Fruit fly (Drosophila melanogaster) whole organism, embryonic: ENCODE results near the gene sosie.

Experiments used
- Aef1 ChIP-seq: fragments of 200-800 bp; sonication (Bioruptor generic); IDR thresholded peaks from 3 replicates; pipeline ENCODE4 v1.3.6; 2022; ENCODE audit warnings: missing biosample characterization, missing genetic modification characterization
- Bdp1 ChIP-seq: fragments of 200-800 bp; sonication (Bioruptor generic); optimal IDR thresholded peaks from 3 replicates; lab custom pipeline; 2016; ENCODE audit warnings: missing biosample characterization, missing genetic modification characterization
- CG10267 ChIP-seq: fragments of 200-800 bp; sonication (Bioruptor generic); optimal IDR thresholded peaks from 2 replicates; lab custom pipeline; 2018; ENCODE audit warnings: missing biosample characterization, mild to moderate bottlenecking, missing genetic modification characterization, moderate library complexity
- CG10274 ChIP-seq: fragments of 200-800 bp; sonication (Bioruptor generic); optimal IDR thresholded peaks from 3 replicates; lab custom pipeline; 2017; ENCODE audit warnings: missing biosample characterization, mild to moderate bottlenecking, missing genetic modification characterization
- CG11560 ChIP-seq: fragments of 200-800 bp; sonication (Bioruptor generic); IDR thresholded peaks from 3 replicates; pipeline ENCODE4 v1.3.6; 2022; ENCODE audit warnings: missing biosample characterization, missing genetic modification characterization
- CG13624 ChIP-seq: fragments of 200-800 bp; sonication (Bioruptor generic); optimal IDR thresholded peaks from 2 replicates; lab custom pipeline; 2016; ENCODE audit warnings: missing biosample characterization, missing genetic modification characterization
- CG15269 ChIP-seq: fragments of 200-800 bp; sonication (Bioruptor generic); optimal IDR thresholded peaks from 2 replicates; lab custom pipeline; 2018; ENCODE audit warnings: missing biosample characterization, mild to moderate bottlenecking, missing genetic modification characterization, moderate library complexity
- CG16813 ChIP-seq: fragments of 200-800 bp; sonication (Bioruptor generic); IDR thresholded peaks from 3 replicates; pipeline ENCODE4 v1.3.6; 2022; ENCODE audit warnings: missing biosample characterization, missing genetic modification characterization; ENCODE audit not compliant: partially characterized antibody
- CG17361 ChIP-seq: fragments of 200-800 bp; sonication (Bioruptor generic); IDR thresholded peaks from 3 replicates; pipeline ENCODE4 v1.3.6; 2022; ENCODE audit warnings: missing biosample characterization, missing genetic modification characterization
- CG17612 ChIP-seq: fragments of 200-800 bp; sonication (Bioruptor generic); IDR thresholded peaks from 2 replicates; pipeline ENCODE4 v1.3.6; 2022; ENCODE audit warnings: missing biosample characterization, missing genetic modification characterization
- CG3163 ChIP-seq: fragments of 200-800 bp; sonication (Bioruptor generic); optimal IDR thresholded peaks from 3 replicates; lab custom pipeline; 2016; ENCODE audit warnings: missing biosample characterization, missing genetic modification characterization
- CG43689 ChIP-seq: fragments of 200-800 bp; sonication (Bioruptor generic); IDR thresholded peaks from 2 replicates; pipeline ENCODE4 v1.3.6; 2022; ENCODE audit warnings: missing biosample characterization, missing genetic modification characterization
- CG5245 ChIP-seq: fragments of 200-800 bp; sonication (Bioruptor generic); optimal IDR thresholded peaks from 3 replicates; lab custom pipeline; 2016; ENCODE audit warnings: missing biosample characterization, missing genetic modification characterization
- CG7928 ChIP-seq: fragments of 200-800 bp; sonication (Bioruptor generic); optimal IDR thresholded peaks from 2 replicates; lab custom pipeline; 2017; ENCODE audit warnings: missing biosample characterization, mild to moderate bottlenecking, missing genetic modification characterization
- CG8388 ChIP-seq: fragments of 200-800 bp; sonication (Bioruptor generic); optimal IDR thresholded peaks from 2 replicates; lab custom pipeline; 2019; ENCODE audit warnings: missing biosample characterization, mild to moderate bottlenecking, missing genetic modification characterization, moderate library complexity
- CG8478 ChIP-seq: fragments of >200 bp; optimal IDR thresholded peaks from 2 replicates; lab custom pipeline; 2018
- CG8765 ChIP-seq: fragments of 200-800 bp; sonication (Bioruptor generic); IDR thresholded peaks from 2 replicates; pipeline ENCODE4 v1.3.6; 2022; ENCODE audit warnings: missing biosample characterization, missing genetic modification characterization
- Deaf1 ChIP-seq: fragments of 200-800 bp; optimal IDR thresholded peaks from 3 replicates; lab custom pipeline; 2019; ENCODE audit warnings: missing biosample characterization, mild to moderate bottlenecking, missing genetic modification characterization, moderate library complexity
- Elba2 ChIP-seq: fragments of 200-800 bp; sonication (Bioruptor generic); optimal IDR thresholded peaks from 3 replicates; lab custom pipeline; 2016; ENCODE audit warnings: missing biosample characterization, missing genetic modification characterization
- Hr51 ChIP-seq, 2 experiments: fragments of 200-800 bp; sonication (Bioruptor generic); optimal IDR thresholded peaks; 2 replicates in 1 of 2; 3 replicates in 1 of 2; lab custom pipeline; 2016 to 2018; ENCODE audit warnings: missing biosample characterization in 2 of 2, missing genetic modification characterization in 2 of 2, mild to moderate bottlenecking in 1 of 2, moderate library complexity in 1 of 2
- Med ChIP-seq: fragments of 200-800 bp; sonication (Bioruptor generic); peaks from one replicate; lab custom pipeline; 2016; ENCODE audit warnings: missing biosample characterization, missing genetic modification characterization, mild to moderate bottlenecking, inconsistent platforms, moderate library complexity
- Neu2 ChIP-seq: fragments of 200-800 bp; sonication (Bioruptor generic); optimal IDR thresholded peaks from 3 replicates; lab custom pipeline; 2016; ENCODE audit warnings: missing biosample characterization, missing genetic modification characterization, borderline replicate concordance
- Trl ChIP-seq, 3 experiments: fragments of >200 bp in 2 of 3; fragments of 200-800 bp in 1 of 3; sonication (Bioruptor generic) in 1 of 3; optimal IDR thresholded peaks; 2 replicates in 1 of 3; 3 replicates in 2 of 3; lab custom pipeline; 2016 to 2017; ENCODE audit warnings: missing biosample characterization in 1 of 3, missing genetic modification characterization in 1 of 3
- Usf ChIP-seq: fragments of 200-800 bp; sonication (Bioruptor generic); optimal IDR thresholded peaks from 2 replicates; lab custom pipeline; 2017; ENCODE audit warnings: missing genotype, missing biosample characterization, missing genetic modification characterization
- Vsx1 ChIP-seq: fragments of 200-800 bp; sonication (Bioruptor generic); optimal IDR thresholded peaks from 2 replicates; lab custom pipeline; 2017; ENCODE audit warnings: missing biosample characterization, mild to moderate bottlenecking, missing genetic modification characterization, missing genetic modification reagents
- az2 ChIP-seq: fragments of 200-800 bp; sonication (Bioruptor generic); optimal IDR thresholded peaks from 3 replicates; lab custom pipeline; 2016; ENCODE audit warnings: missing biosample characterization, missing genetic modification characterization
- bigmax ChIP-seq: fragments of 200-800 bp; sonication (Bioruptor generic); optimal IDR thresholded peaks from 2 replicates; lab custom pipeline; 2018; ENCODE audit warnings: missing biosample characterization, mild to moderate bottlenecking, missing genetic modification characterization
- bsh ChIP-seq, 2 experiments: fragments of 200-800 bp; sonication (Bioruptor generic); optimal IDR thresholded peaks; 2 replicates each; lab custom pipeline; 2017 to 2018; ENCODE audit warnings: mild to moderate bottlenecking in 2 of 2, missing biosample characterization in 2 of 2, missing genetic modification characterization in 2 of 2, moderate library complexity in 1 of 2
- cad ChIP-seq: fragments of >200 bp; optimal IDR thresholded peaks from 2 replicates; lab custom pipeline; 2017; ENCODE audit warnings: missing biosample characterization, missing genetic modification characterization
- chif ChIP-seq, 2 experiments: fragments of 200-800 bp; sonication (Bioruptor generic); optimal IDR thresholded peaks; 3 replicates each; lab custom pipeline; 2016; ENCODE audit warnings: missing biosample characterization in 2 of 2, missing genetic modification characterization in 2 of 2
- crc ChIP-seq: fragments of 200-800 bp; sonication (Bioruptor generic); optimal IDR thresholded peaks from 2 replicates; lab custom pipeline; 2016; ENCODE audit warnings: missing biosample characterization, missing genetic modification characterization
- da ChIP-seq: fragments of 200-800 bp; sonication (Bioruptor generic); optimal IDR thresholded peaks from 2 replicates; lab custom pipeline; 2016; ENCODE audit warnings: missing biosample characterization, missing genetic modification characterization
- dan ChIP-seq: fragments of 200-800 bp; sonication (Bioruptor generic); IDR thresholded peaks from 2 replicates; pipeline ENCODE4 v1.3.6; 2022; ENCODE audit warnings: missing biosample characterization, missing genetic modification characterization
- gem ChIP-seq: fragments of 200-800 bp; sonication (Bioruptor generic); optimal IDR thresholded peaks from 2 replicates; lab custom pipeline; 2019; ENCODE audit warnings: missing biosample characterization, mild to moderate bottlenecking, missing genetic modification characterization, moderate library complexity
- gfzf ChIP-seq: fragments of 200-800 bp; sonication (Bioruptor generic); optimal IDR thresholded peaks from 2 replicates; lab custom pipeline; 2016; ENCODE audit warnings: missing biosample characterization, mild to moderate bottlenecking, missing genetic modification characterization, moderate library complexity
- her ChIP-seq: fragments of 200-800 bp; sonication (Bioruptor generic); optimal IDR thresholded peaks from 2 replicates; lab custom pipeline; 2016; ENCODE audit warnings: missing biosample characterization, missing genetic modification characterization
- kni ChIP-seq: fragments of 200-800 bp; sonication (Bioruptor generic); optimal IDR thresholded peaks from 3 replicates; lab custom pipeline; 2017; ENCODE audit warnings: mild to moderate bottlenecking, missing biosample characterization, missing genetic modification reagents, missing genetic modification characterization
- knrl ChIP-seq: fragments of 200-800 bp; sonication (Bioruptor generic); IDR thresholded peaks from 3 replicates; pipeline ENCODE4 v1.3.6; 2022; ENCODE audit warnings: missing biosample characterization, missing genetic modification characterization; ENCODE audit not compliant: partially characterized antibody
- nerfin-2 ChIP-seq: fragments of 200-800 bp; sonication (Bioruptor generic); IDR thresholded peaks from 2 replicates; pipeline ENCODE4 v1.3.6; 2022; ENCODE audit warnings: missing biosample characterization, missing genetic modification characterization; ENCODE audit not compliant: partially characterized antibody
- odd ChIP-seq: fragments of 200-800 bp; sonication (Bioruptor generic); optimal IDR thresholded peaks from 2 replicates; lab custom pipeline; 2017; ENCODE audit warnings: missing biosample characterization, mild to moderate bottlenecking, missing genetic modification characterization
- pan ChIP-seq, 4 experiments: fragments of >200 bp in 3 of 4; fragments of 200-800 bp in 1 of 4; sonication (Bioruptor generic) in 1 of 4; optimal IDR thresholded peaks in 3 of 4; IDR thresholded peaks in 1 of 4; 2 replicates each; pipeline versions ENCODE4 v1.3.6 to Lab custom; 2017 to 2022; ENCODE audit warnings: missing biosample characterization in 2 of 4, missing genetic modification characterization in 2 of 4, mixed read lengths in 1 of 4
- pho ChIP-seq: fragments of 200-800 bp; sonication (Bioruptor generic); optimal IDR thresholded peaks from 2 replicates; lab custom pipeline; 2016; ENCODE audit warnings: missing biosample characterization, missing genetic modification characterization
- ranshi ChIP-seq: fragments of 200-800 bp; sonication (Bioruptor generic); IDR thresholded peaks from 2 replicates; pipeline ENCODE4 v1.3.6; 2022; ENCODE audit warnings: missing biosample characterization, missing genetic modification characterization
- sim ChIP-seq: fragments of 200-800 bp; sonication (Bioruptor generic); IDR thresholded peaks from 2 replicates; pipeline ENCODE4 v1.3.6; 2022; ENCODE audit warnings: missing biosample characterization, missing genetic modification characterization
- so ChIP-seq: fragments of 200-800 bp; sonication (Bioruptor generic); IDR thresholded peaks from 3 replicates; pipeline ENCODE4 v1.3.6; 2022; ENCODE audit warnings: missing biosample characterization, missing genetic modification characterization
- tna ChIP-seq: fragments of 200-800 bp; sonication (Bioruptor generic); IDR thresholded peaks from 2 replicates; pipeline ENCODE4 v1.3.6; 2022; ENCODE audit warnings: missing biosample characterization, missing genetic modification characterization; ENCODE audit not compliant: partially characterized antibody
- twi ChIP-seq: fragments of 200-800 bp; optimal IDR thresholded peaks from 2 replicates; lab custom pipeline; 2019; ENCODE audit warnings: missing biosample characterization, mild to moderate bottlenecking, missing genetic modification characterization, moderate library complexity

The sosie gene

dm6 chr3R:24810844-24811625, 22.7 kb upstream of the sosie start (continued):
- TF ChIP-seq Aef1 (GFP tag; lab: Robert Waterston, UW) (peak; percentile 89), crc (GFP tag; lab: Kevin White, UChicago) (peak; percentile 62), CG10267 (peak; percentile 63), Med (peak; percentile 99), gem (tag; lab: Kevin White, UChicago) (peak; percentile 91), tna (GFP tag; lab: Robert Waterston, UW) (no peak), Hr51 (GFP tag; optimal IDR thresholded peaks at IDR 0.05; lab: Kevin White, UChicago) (peak; percentile 76 to 90), gfzf (GFP tag; lab: Kevin White, UChicago) (no peak), CG11560 (tag; lab: Robert Waterston, UW) (peak; percentile 76; the same call in 2 of the 3 replicates), chif (GFP tag; optimal IDR thresholded peaks at IDR 0.05; lab: Kevin White, UChicago) (peak; percentile 75 to 82), CG8478 (lab: Kevin White, UChicago) (no peak), odd (GFP tag; lab: Kevin White, UChicago) (peak; percentile 81), CG17612 (GFP tag; lab: Robert Waterston, UW) (peak; percentile 68; the same call in 1 of the 2 replicates), Neu2 (no peak), CG7928 (GFP tag; lab: Kevin White, UChicago) (peak; percentile 69), CG8765 (GFP tag; lab: Robert Waterston, UW) (peak; percentile 20; the same call in 1 of the 2 replicates), az2 (peak; percentile 87), cad (no peak), CG17361 (GFP tag; lab: Robert Waterston, UW) (peak; percentile 85), pan (optimal IDR thresholded peaks at IDR 0.05; lab: Kevin White, UChicago) (no peak), pan (GFP tag; optimal IDR thresholded peaks at IDR 0.05 in 1 of 2, IDR thresholded peaks at IDR 0.05 in 1 of 2) (peak in 1 of 2 experiments; percentile 93), pho (GFP tag; lab: Kevin White, UChicago) (peak; percentile 76), CG10274 (peak; percentile 83), CG15269 (tag; lab: Kevin White, UChicago) (peak; percentile 95), da (GFP tag; lab: Kevin White, UChicago) (peak; percentile 68), nerfin-2 (GFP tag; lab: Robert Waterston, UW) (no peak), her (GFP tag; lab: Kevin White, UChicago) (peak; percentile 79), dan (GFP tag; lab: Robert Waterston, UW) (peak; percentile 6; the same call in 1 of the 2 replicates), kni (GFP tag; lab: Kevin White, UChicago) (no peak), sim (GFP tag; lab: Robert Waterston, UW) (0 out of 2 replicates have a peak, but pooled peaks have one; percentile 12), bsh (GFP tag; optimal IDR thresholded peaks at IDR 0.05; lab: Kevin White, UChicago) (peak; percentile 84 to 90), CG13624 (GFP tag; lab: Kevin White, UChicago) (peak; percentile 92), bigmax (GFP tag; lab: Kevin White, UChicago) (peak; percentile 17), Usf (GFP tag; lab: Kevin White, UChicago) (peak; percentile 60), CG16813 (GFP tag; lab: Robert Waterston, UW) (no peak), ranshi (peak; percentile 90), Bdp1 (GFP tag; lab: Kevin White, UChicago) (peak; percentile 70), CG3163 (peak; percentile 61), so (GFP tag; lab: Robert Waterston, UW) (peak; percentile 88), Elba2 (GFP tag; lab: Kevin White, UChicago) (no peak), Deaf1 (tag; lab: Kevin White, UChicago) (no peak), Trl (optimal IDR thresholded peaks at IDR 0.05; lab: Kevin White, UChicago) (no peak), Trl (GFP tag; optimal IDR thresholded peaks at IDR 0.05; lab: Kevin White, UChicago) (peak; percentile 74), CG43689 (GFP tag; lab: Robert Waterston, UW) (peak; percentile 81), twi (tag; lab: Kevin White, UChicago) (peak; percentile 76), knrl (GFP tag; lab: Robert Waterston, UW) (no peak), Vsx1 (GFP tag; lab: Kevin White, UChicago) (peak; percentile 66), CG8388 (peak; percentile 76), CG5245 (GFP tag; lab: Kevin White, UChicago) (peak; percentile 87)
